Fruit fly (Drosophila melanogaster) whole organism, embryonic: ENCODE measurements around the gene Scm.

Source experiments
- Bgb ChIP-seq: fragments of 200-800 bp; sonication (Bioruptor generic); IDR thresholded peaks from 2 replicates; pipeline ENCODE4 v1.3.6; 2022; ENCODE audit warnings: missing biosample characterization, missing genetic modification characterization; ENCODE audit not compliant: partially characterized antibody
- CG1024 ChIP-seq: fragments of 200-800 bp; sonication (Bioruptor generic); IDR thresholded peaks from 2 replicates; pipeline ENCODE4 v1.3.6; 2022; ENCODE audit warnings: missing biosample characterization, missing genetic modification characterization
- CG10321 ChIP-seq: fragments of 200-800 bp; sonication (Bioruptor generic); IDR thresholded peaks from 2 replicates; pipeline ENCODE4 v1.3.6; 2022; ENCODE audit warnings: missing biosample characterization, missing genetic modification characterization
- CG11093 ChIP-seq: fragments of 200-800 bp; sonication (Bioruptor generic); IDR thresholded peaks from 3 replicates; pipeline ENCODE4 v1.3.6; 2022; ENCODE audit warnings: missing biosample characterization, missing genetic modification characterization
- CG11560 ChIP-seq: fragments of 200-800 bp; sonication (Bioruptor generic); IDR thresholded peaks from 3 replicates; pipeline ENCODE4 v1.3.6; 2022; ENCODE audit warnings: missing biosample characterization, missing genetic modification characterization
- CG12155 ChIP-seq: fragments of 200-800 bp; sonication (Bioruptor generic); optimal IDR thresholded peaks from 3 replicates; lab custom pipeline; 2016; ENCODE audit warnings: missing biosample characterization, missing genetic modification characterization
- CG1233 ChIP-seq: fragments of 200-800 bp; sonication (Bioruptor generic); optimal IDR thresholded peaks from 4 replicates; lab custom pipeline; 2018; ENCODE audit warnings: missing biosample characterization, mild to moderate bottlenecking, missing genetic modification characterization
- CG12942 ChIP-seq: fragments of 200-800 bp; sonication (Bioruptor generic); optimal IDR thresholded peaks from 3 replicates; lab custom pipeline; 2016; ENCODE audit warnings: missing biosample characterization, missing genetic modification characterization
- CG14050 ChIP-seq: fragments of 200-800 bp; sonication (Bioruptor generic); IDR thresholded peaks from 3 replicates; pipeline ENCODE4 v1.3.6; 2022; ENCODE audit warnings: missing biosample characterization, missing genetic modification characterization
- CG15696 ChIP-seq: fragments of 200-800 bp; sonication (Bioruptor generic); optimal IDR thresholded peaks from 2 replicates; lab custom pipeline; 2019; ENCODE audit warnings: missing biosample characterization, mild to moderate bottlenecking, missing genetic modification characterization, moderate library complexity
- CG17328 ChIP-seq: fragments of 200-800 bp; sonication (Bioruptor generic); IDR thresholded peaks from 2 replicates; pipeline ENCODE4 v1.3.6; 2022; ENCODE audit warnings: missing biosample characterization, missing genetic modification characterization
- CG18619 ChIP-seq: fragments of 200-800 bp; sonication (Bioruptor generic); optimal IDR thresholded peaks from 3 replicates; lab custom pipeline; 2017; ENCODE audit warnings: missing biosample characterization, mild to moderate bottlenecking, missing genetic modification characterization
- CG32767 ChIP-seq: fragments of 200-800 bp; sonication (Bioruptor generic); IDR thresholded peaks from 2 replicates; pipeline ENCODE4 v1.3.6; 2022; ENCODE audit warnings: missing biosample characterization, missing genetic modification characterization
- CG34224 ChIP-seq: fragments of 200-800 bp; sonication (Bioruptor generic); IDR thresholded peaks from 3 replicates; pipeline ENCODE4 v1.3.6; 2022; ENCODE audit warnings: missing biosample characterization, missing genetic modification characterization; ENCODE audit not compliant: partially characterized antibody
- CG6683 ChIP-seq: fragments of 200-800 bp; sonication (Bioruptor generic); optimal IDR thresholded peaks from 2 replicates; lab custom pipeline; 2017; ENCODE audit warnings: missing biosample characterization, mild to moderate bottlenecking, missing genetic modification characterization, missing genetic modification reagents
- CG6791 ChIP-seq: fragments of 200-800 bp; sonication (Bioruptor generic); IDR thresholded peaks from 3 replicates; pipeline ENCODE4 v1.3.6; 2022; ENCODE audit warnings: missing biosample characterization, missing genetic modification characterization; ENCODE audit not compliant: partially characterized antibody
- CG7928 ChIP-seq: fragments of 200-800 bp; sonication (Bioruptor generic); optimal IDR thresholded peaks from 2 replicates; lab custom pipeline; 2017; ENCODE audit warnings: missing biosample characterization, mild to moderate bottlenecking, missing genetic modification characterization
- CG9215 ChIP-seq: fragments of 200-800 bp; sonication (Bioruptor generic); IDR thresholded peaks from 2 replicates; pipeline ENCODE4 v1.3.6; 2022; ENCODE audit warnings: missing biosample characterization, missing genetic modification characterization
- Dbx ChIP-seq: fragments of 200-800 bp; sonication (Bioruptor generic); IDR thresholded peaks from 3 replicates; pipeline ENCODE4 v1.3.6; 2022; ENCODE audit warnings: missing biosample characterization, missing genetic modification characterization
- Doc2 ChIP-seq: fragments of 200-800 bp; sonication (Bioruptor generic); IDR thresholded peaks from 2 replicates; pipeline ENCODE4 v1.3.6; 2022; ENCODE audit warnings: missing biosample characterization, missing genetic modification characterization
- Ets97D ChIP-seq: fragments of 200-800 bp; sonication (Bioruptor generic); optimal IDR thresholded peaks from 3 replicates; lab custom pipeline; 2016; ENCODE audit warnings: missing biosample characterization, missing genetic modification characterization
- Fer3 ChIP-seq: fragments of 200-800 bp; sonication (Bioruptor generic); optimal IDR thresholded peaks from 2 replicates; lab custom pipeline; 2018; ENCODE audit warnings: missing biosample characterization, mild to moderate bottlenecking, missing genetic modification characterization, moderate library complexity
- Hey ChIP-seq: fragments of 200-800 bp; sonication (Bioruptor generic); optimal IDR thresholded peaks from 3 replicates; lab custom pipeline; 2018; ENCODE audit warnings: missing biosample characterization, mild to moderate bottlenecking, missing genetic modification characterization
- Hr51 ChIP-seq, 2 experiments: fragments of 200-800 bp; sonication (Bioruptor generic); optimal IDR thresholded peaks; 2 replicates in 1 of 2; 3 replicates in 1 of 2; lab custom pipeline; 2016 to 2018; ENCODE audit warnings: missing biosample characterization in 2 of 2, missing genetic modification characterization in 2 of 2, mild to moderate bottlenecking in 1 of 2, moderate library complexity in 1 of 2
- Med ChIP-seq: fragments of 200-800 bp; sonication (Bioruptor generic); peaks from one replicate; lab custom pipeline; 2016; ENCODE audit warnings: missing biosample characterization, missing genetic modification characterization, mild to moderate bottlenecking, inconsistent platforms, moderate library complexity
- Oaz ChIP-seq: fragments of 200-800 bp; sonication (Bioruptor generic); IDR thresholded peaks from 2 replicates; pipeline ENCODE4 v1.3.6; 2022; ENCODE audit warnings: missing biosample characterization, missing genetic modification characterization
- Optix ChIP-seq: fragments of 200-800 bp; sonication (Bioruptor generic); IDR thresholded peaks from 3 replicates; pipeline ENCODE4 v1.3.6; 2022; ENCODE audit warnings: missing biosample characterization, missing genetic modification characterization
- PHDP ChIP-seq: fragments of 200-800 bp; sonication (Bioruptor generic); optimal IDR thresholded peaks from 3 replicates; lab custom pipeline; 2018; ENCODE audit warnings: missing biosample characterization, mild to moderate bottlenecking, missing genetic modification characterization, moderate library complexity
- Sox100B ChIP-seq: fragments of 200-800 bp; sonication (Bioruptor generic); optimal IDR thresholded peaks from 3 replicates; lab custom pipeline; 2018; ENCODE audit warnings: missing biosample characterization, mild to moderate bottlenecking, missing genetic modification characterization
- ab ChIP-seq: fragments of 200-800 bp; sonication (Bioruptor generic); optimal IDR thresholded peaks from 2 replicates; lab custom pipeline; 2016; ENCODE audit warnings: missing biosample characterization, missing genetic modification characterization
- al ChIP-seq: fragments of 200-800 bp; sonication (Bioruptor generic); IDR thresholded peaks from 2 replicates; pipeline ENCODE4 v1.3.6; 2022; ENCODE audit warnings: missing biosample characterization, missing genetic modification characterization
- ase ChIP-seq: fragments of 200-800 bp; sonication (Bioruptor generic); IDR thresholded peaks from 3 replicates; pipeline ENCODE4 v1.3.6; 2022; ENCODE audit warnings: missing biosample characterization, missing genetic modification characterization
- bab2 ChIP-seq: fragments of 200-800 bp; sonication (Bioruptor generic); optimal IDR thresholded peaks from 2 replicates; lab custom pipeline; 2016; ENCODE audit warnings: missing biosample characterization, missing genetic modification characterization
- bowl ChIP-seq: fragments of 200-800 bp; sonication (Bioruptor generic); IDR thresholded peaks from 2 replicates; pipeline ENCODE4 v1.3.6; 2022; ENCODE audit warnings: missing biosample characterization, missing genetic modification characterization
- crol ChIP-seq: fragments of 200-800 bp; sonication (Bioruptor generic); IDR thresholded peaks from 2 replicates; pipeline ENCODE4 v1.3.6; 2022; ENCODE audit warnings: missing biosample characterization, missing genetic modification characterization
- dysf ChIP-seq: fragments of 200-800 bp; sonication (Bioruptor generic); IDR thresholded peaks from 3 replicates; pipeline ENCODE4 v1.3.6; 2022; ENCODE audit warnings: missing biosample characterization, missing genetic modification characterization
- en ChIP-seq: fragments of 200-800 bp; sonication (Bioruptor generic); optimal IDR thresholded peaks from 2 replicates; lab custom pipeline; 2016; ENCODE audit warnings: missing biosample characterization, missing genetic modification characterization
- eve ChIP-seq, 2 experiments: fragments of >200 bp; optimal IDR thresholded peaks; 2 replicates each; lab custom pipeline; 2017; ENCODE audit warnings: missing biosample characterization in 2 of 2, missing genetic modification characterization in 2 of 2
- gem ChIP-seq: fragments of 200-800 bp; sonication (Bioruptor generic); optimal IDR thresholded peaks from 2 replicates; lab custom pipeline; 2019; ENCODE audit warnings: missing biosample characterization, mild to moderate bottlenecking, missing genetic modification characterization, moderate library complexity
- gsb-n ChIP-seq: fragments of 200-800 bp; sonication (Bioruptor generic); optimal IDR thresholded peaks from 3 replicates; lab custom pipeline; 2018; ENCODE audit warnings: missing biosample characterization, mild to moderate bottlenecking, missing genetic modification characterization
- nerfin-2 ChIP-seq: fragments of 200-800 bp; sonication (Bioruptor generic); IDR thresholded peaks from 2 replicates; pipeline ENCODE4 v1.3.6; 2022; ENCODE audit warnings: missing biosample characterization, missing genetic modification characterization; ENCODE audit not compliant: partially characterized antibody
- oc ChIP-seq: fragments of 200-800 bp; sonication (Bioruptor generic); optimal IDR thresholded peaks from 2 replicates; lab custom pipeline; 2018; ENCODE audit warnings: missing biosample characterization, mild to moderate bottlenecking, missing genetic modification characterization, moderate library complexity
- pfk ChIP-seq: fragments of 200-800 bp; sonication (Bioruptor generic); optimal IDR thresholded peaks from 2 replicates; lab custom pipeline; 2018; ENCODE audit warnings: missing biosample characterization, mild to moderate bottlenecking, missing genetic modification characterization, moderate library complexity
- prd ChIP-seq, 3 experiments: fragments of >200 bp in 2 of 3; fragments of 200-800 bp in 1 of 3; sonication (Bioruptor generic) in 1 of 3; optimal IDR thresholded peaks in 2 of 3; IDR thresholded peaks in 1 of 3; 2 replicates in 2 of 3; 3 replicates in 1 of 3; pipeline versions ENCODE4 v1.3.6 to Lab custom; 2017 to 2022; ENCODE audit warnings: missing biosample characterization in 1 of 3, missing genetic modification characterization in 1 of 3
- salm ChIP-seq: fragments of 200-800 bp; sonication (Bioruptor generic); optimal IDR thresholded peaks from 2 replicates; lab custom pipeline; 2018; ENCODE audit warnings: missing biosample characterization, mild to moderate bottlenecking, missing genetic modification characterization
- sc ChIP-seq, 3 experiments: fragments of >200 bp in 2 of 3; fragments of 200-800 bp in 1 of 3; sonication (Bioruptor generic) in 1 of 3; optimal IDR thresholded peaks; 2 replicates in 2 of 3; 3 replicates in 1 of 3; lab custom pipeline; 2017; ENCODE audit warnings: mild to moderate bottlenecking in 1 of 3, missing biosample characterization in 1 of 3, missing genetic modification characterization in 1 of 3, missing genetic modification reagents in 1 of 3
- sens ChIP-seq: fragments of 200-800 bp; sonication (Bioruptor generic); peaks from one replicate; lab custom pipeline; 2016; ENCODE audit warnings: missing biosample characterization, missing genetic modification characterization
- sug ChIP-seq: fragments of 200-800 bp; optimal IDR thresholded peaks from 2 replicates; lab custom pipeline; 2019; ENCODE audit warnings: missing biosample characterization, mild to moderate bottlenecking, missing genetic modification characterization, moderate library complexity
- tap ChIP-seq: fragments of 200-800 bp; optimal IDR thresholded peaks from 3 replicates; lab custom pipeline; 2019; ENCODE audit warnings: missing biosample characterization, mild to moderate bottlenecking, missing genetic modification characterization, moderate library complexity
- ttk ChIP-seq: fragments of 200-800 bp; sonication (Bioruptor generic); IDR thresholded peaks from 2 replicates; pipeline ENCODE4 v2.1.2; 2022; ENCODE audit warnings: missing biosample characterization, missing genetic modification characterization
- wdn ChIP-seq: fragments of 200-800 bp; sonication (Bioruptor generic); IDR thresholded peaks from 2 replicates; pipeline ENCODE4 v1.3.6; 2022; ENCODE audit warnings: missing biosample characterization, missing genetic modification characterization

The Scm gene

DNA sequence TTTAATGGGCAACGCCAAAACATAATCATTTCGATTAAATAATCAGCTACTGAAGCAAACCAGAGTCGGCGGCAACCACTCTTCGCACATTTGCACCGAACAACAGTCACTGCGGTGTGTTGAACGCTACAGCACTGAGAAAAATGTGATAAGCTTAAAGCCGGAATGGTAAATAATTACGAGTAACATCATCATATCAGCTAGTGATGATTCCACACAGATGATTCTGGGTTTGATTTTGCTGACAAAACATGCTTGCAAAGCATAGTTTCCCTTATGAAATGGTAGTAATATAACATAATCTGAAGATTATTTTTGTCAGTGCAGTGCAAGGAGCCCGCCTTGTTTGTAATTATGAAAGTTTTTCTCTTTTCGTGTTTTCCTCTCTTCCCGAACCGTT lies 39.3 kb downstream of the Scm start (continued):
- TF ChIP-seq CG11560 (no peak), CG17328 (GFP tag; lab: Robert Waterston, UW) (peak; percentile 64), CG15696 (tag; lab: Kevin White, UChicago) (peak; percentile 12), CG34224 (GFP tag; lab: Robert Waterston, UW) (no peak), Dbx (GFP tag; lab: Robert Waterston, UW) (no peak), Med (GFP tag; lab: Kevin White, UChicago) (peak; percentile 58), CG12942 (GFP tag; lab: Kevin White, UChicago) (no peak), CG6791 (GFP tag; lab: Robert Waterston, UW) (no peak), sug (tag; lab: Kevin White, UChicago) (no peak), PHDP (tag; lab: Kevin White, UChicago) (peak; percentile 43), CG1024 (GFP tag; lab: Robert Waterston, UW) (0 out of 2 replicates have a peak, but pooled peaks have one; percentile 35), bab2 (GFP tag; lab: Kevin White, UChicago) (no peak), CG32767 (GFP tag; lab: Robert Waterston, UW) (no peak), prd (optimal IDR thresholded peaks at IDR 0.05; lab: Kevin White, UChicago) (no peak), prd (GFP tag; IDR thresholded peaks at IDR 0.05; lab: Robert Waterston, UW) (peak; percentile 51; the same call in 1 of the 3 replicates), tap (tag; lab: Kevin White, UChicago) (peak; percentile 38), crol (GFP tag; lab: Robert Waterston, UW) (no peak), sc (optimal IDR thresholded peaks at IDR 0.05; lab: Kevin White, UChicago) (no peak), sc (GFP tag; optimal IDR thresholded peaks at IDR 0.05; lab: Kevin White, UChicago) (peak; percentile 38), gsb-n (tag; lab: Kevin White, UChicago) (peak; percentile 57), CG9215 (GFP tag; lab: Robert Waterston, UW) (no peak), CG10321 (no peak), wdn (GFP tag; lab: Robert Waterston, UW) (no peak), eve (GFP tag; optimal IDR thresholded peaks at IDR 0.05; lab: Kevin White, UChicago) (peak in 1 of 2 experiments; percentile 85), Sox100B (GFP tag; lab: Kevin White, UChicago) (peak; percentile 39), oc (tag; lab: Kevin White, UChicago) (peak; percentile 44), Doc2 (GFP tag; lab: Robert Waterston, UW) (no peak), CG14050 (GFP tag; lab: Robert Waterston, UW) (no peak), nerfin-2 (GFP tag; lab: Robert Waterston, UW) (no peak), Optix (GFP tag; lab: Robert Waterston, UW) (peak; percentile 47; the same call in 1 of the 3 replicates), Hey (tag; lab: Kevin White, UChicago) (no peak), al (GFP tag; lab: Robert Waterston, UW) (no peak), ttk (GFP tag; lab: Robert Waterston, UW) (no peak), CG12155 (GFP tag; lab: Kevin White, UChicago) (no peak), CG7928 (GFP tag; lab: Kevin White, UChicago) (no peak), Bgb (GFP tag; lab: Robert Waterston, UW) (no peak), salm (tag; lab: Kevin White, UChicago) (peak; percentile 43), ase (no peak), CG18619 (peak; percentile 39), CG11093 (GFP tag; lab: Robert Waterston, UW) (no peak), ab (GFP tag; lab: Kevin White, UChicago) (peak; percentile 26), bowl (GFP tag; lab: Robert Waterston, UW) (no peak), CG6683 (no peak), CG1233 (no peak), Oaz (GFP tag; lab: Robert Waterston, UW) (no peak), pfk (GFP tag; lab: Kevin White, UChicago) (no peak), dysf (peak; percentile 55; the same call in 1 of the 3 replicates), Fer3 (tag; lab: Kevin White, UChicago) (no peak), Hr51 (GFP tag; optimal IDR thresholded peaks at IDR 0.05; lab: Kevin White, UChicago) (peak; percentile 14 to 59), gem (peak; percentile 78), en (GFP tag; lab: Kevin White, UChicago) (no peak), sens (peak; percentile 92), Ets97D (no peak)
